Worm (Caenorhabditis elegans) whole organism, young adult: ENCODE measurements around the gene C56E10.3.

Source experiments
- B0336.3 ChIP-seq: fragments of 200-800 bp; sonication (Bioruptor generic); IDR thresholded peaks from 2 replicates; pipeline ENCODE4 v1.3.6; 2022; ENCODE audit warnings: missing genetic modification characterization, missing compliant biosample characterization
- hmg-20 ChIP-seq: fragments of 200-800 bp; sonication (Bioruptor generic); IDR thresholded peaks from 2 replicates; pipeline ENCODE4 v1.3.6; 2022; ENCODE audit warnings: missing genetic modification reagents, missing genetic modification characterization, missing compliant biosample characterization

C56E10.3 gene

ce11 chrX:6698267-6698666, 52.8 kb downstream of the C56E10.3 start, which contains the start of the genes F38B6.7 and F38B6.2:
Gene F38B6.7 (minus strand): TSS chrX:6698367.
Gene F38B6.2 (plus strand): TSS chrX:6698533.
- TF ChIP-seq B0336.3 (GFP tag; lab: Robert Waterston, UW) (no peak), hmg-20 (GFP tag; lab: Robert Waterston, UW) (no peak)
- TF ChIP-seq, all 124 proteins: peak for 0
